Fruit fly (Drosophila melanogaster) whole organism, embryonic: ENCODE results near the gene CG33641.

ENCODE experiments used
- Atf6 ChIP-seq: fragments of 200-800 bp; sonication (Bioruptor generic); IDR thresholded peaks from 2 replicates; pipeline ENCODE4 v1.3.6; 2022; ENCODE audit warnings: missing biosample characterization, missing genetic modification characterization
- CG10267 ChIP-seq: fragments of 200-800 bp; sonication (Bioruptor generic); optimal IDR thresholded peaks from 2 replicates; lab custom pipeline; 2018; ENCODE audit warnings: missing biosample characterization, mild to moderate bottlenecking, missing genetic modification characterization, moderate library complexity
- CG10366 ChIP-seq: fragments of 200-800 bp; sonication (Bioruptor generic); IDR thresholded peaks from 2 replicates; pipeline ENCODE4 v1.3.6; 2022; ENCODE audit warnings: missing biosample characterization, missing genetic modification characterization
- CG10565 ChIP-seq: fragments of 200-800 bp; sonication (Bioruptor generic); optimal IDR thresholded peaks from 3 replicates; lab custom pipeline; 2016; ENCODE audit warnings: missing biosample characterization, mild to moderate bottlenecking, missing genetic modification characterization
- CG12299 ChIP-seq: fragments of 200-800 bp; sonication (Bioruptor generic); optimal IDR thresholded peaks from 2 replicates; lab custom pipeline; 2018; ENCODE audit warnings: missing biosample characterization, mild to moderate bottlenecking, missing genetic modification characterization
- CG12391 ChIP-seq: fragments of 200-800 bp; sonication (Bioruptor generic); optimal IDR thresholded peaks from 3 replicates; lab custom pipeline; 2018; ENCODE audit warnings: missing biosample characterization, mild to moderate bottlenecking, missing genetic modification characterization, moderate library complexity
- CG1529 ChIP-seq: fragments of 200-800 bp; sonication (Bioruptor generic); optimal IDR thresholded peaks from 3 replicates; lab custom pipeline; 2018; ENCODE audit warnings: missing biosample characterization, missing genetic modification characterization
- CG1647 ChIP-seq: fragments of 200-800 bp; sonication (Bioruptor generic); optimal IDR thresholded peaks from 3 replicates; lab custom pipeline; 2016; ENCODE audit warnings: missing biosample characterization, missing genetic modification characterization
- CG2875 ChIP-seq: fragments of 200-800 bp; sonication (Bioruptor generic); optimal IDR thresholded peaks from 2 replicates; lab custom pipeline; 2017; ENCODE audit warnings: missing biosample characterization, mild to moderate bottlenecking, missing genetic modification characterization, missing genetic modification reagents
- CG3281 ChIP-seq: fragments of 200-800 bp; sonication (Bioruptor generic); optimal IDR thresholded peaks from 3 replicates; lab custom pipeline; 2017; ENCODE audit warnings: missing biosample characterization, mild to moderate bottlenecking, missing genetic modification characterization
- CG3726 ChIP-seq: fragments of 200-800 bp; sonication (Bioruptor generic); IDR thresholded peaks from 3 replicates; pipeline ENCODE4, ENCODE4 v1.3.6; 2022; ENCODE audit warnings: missing biosample characterization, missing genetic modification characterization
- CG6689 ChIP-seq: fragments of 200-800 bp; sonication (Bioruptor generic); IDR thresholded peaks from 2 replicates; pipeline ENCODE4 v1.3.6; 2022; ENCODE audit warnings: missing biosample characterization, missing genetic modification characterization
- CG6765 ChIP-seq: fragments of 200-800 bp; sonication (Bioruptor generic); optimal IDR thresholded peaks from 3 replicates; lab custom pipeline; 2017; ENCODE audit warnings: missing biosample characterization, mild to moderate bottlenecking, missing genetic modification characterization
- CG7839 ChIP-seq: fragments of 200-800 bp; sonication (Bioruptor generic); optimal IDR thresholded peaks from 3 replicates; lab custom pipeline; 2018; ENCODE audit warnings: missing biosample characterization, mild to moderate bottlenecking, missing genetic modification characterization, moderate library complexity
- CG8290 ChIP-seq, 3 experiments: fragments of 200-800 bp; sonication (Bioruptor generic); optimal IDR thresholded peaks; 2 replicates each; lab custom pipeline; 2016 to 2019; ENCODE audit warnings: missing biosample characterization in 3 of 3, missing genetic modification characterization in 3 of 3, mild to moderate bottlenecking in 2 of 3, moderate library complexity in 1 of 3
- CG8388 ChIP-seq: fragments of 200-800 bp; sonication (Bioruptor generic); optimal IDR thresholded peaks from 2 replicates; lab custom pipeline; 2019; ENCODE audit warnings: missing biosample characterization, mild to moderate bottlenecking, missing genetic modification characterization, moderate library complexity
- CG8765 ChIP-seq: fragments of 200-800 bp; sonication (Bioruptor generic); IDR thresholded peaks from 2 replicates; pipeline ENCODE4 v1.3.6; 2022; ENCODE audit warnings: missing biosample characterization, missing genetic modification characterization
- CG8944 ChIP-seq: fragments of 200-800 bp; sonication (Bioruptor generic); optimal IDR thresholded peaks from 3 replicates; lab custom pipeline; 2016; ENCODE audit warnings: missing biosample characterization, missing genetic modification characterization
- CG9797 ChIP-seq: fragments of 200-800 bp; sonication (Bioruptor generic); optimal IDR thresholded peaks from 3 replicates; lab custom pipeline; 2018; ENCODE audit warnings: missing biosample characterization, mild to moderate bottlenecking, missing genetic modification characterization
- CG9932 ChIP-seq: fragments of 200-800 bp; sonication (Bioruptor generic); IDR thresholded peaks from 2 replicates; pipeline ENCODE4 v1.3.6; 2022; ENCODE audit warnings: missing biosample characterization, missing genetic modification characterization
- Doc3 ChIP-seq: fragments of 200-800 bp; sonication (Bioruptor generic); IDR thresholded peaks from 3 replicates; pipeline ENCODE4 v1.3.6; 2022; ENCODE audit warnings: missing biosample characterization, missing genetic modification characterization; ENCODE audit not compliant: partially characterized antibody
- Drgx ChIP-seq: fragments of 200-800 bp; sonication (Bioruptor generic); IDR thresholded peaks from 2 replicates; pipeline ENCODE4 v1.3.6; 2022; ENCODE audit warnings: missing biosample characterization, missing genetic modification characterization
- E2f2 ChIP-seq: fragments of 200-800 bp; sonication (Bioruptor generic); IDR thresholded peaks from 2 replicates; pipeline ENCODE4 v1.3.6; 2022; ENCODE audit warnings: missing biosample characterization, missing genetic modification characterization
- Fer2 ChIP-seq: fragments of 200-800 bp; sonication (Bioruptor generic); optimal IDR thresholded peaks from 2 replicates; lab custom pipeline; 2018; ENCODE audit warnings: missing biosample characterization, mild to moderate bottlenecking, missing genetic modification characterization, moderate library complexity
- Fer3 ChIP-seq: fragments of 200-800 bp; sonication (Bioruptor generic); optimal IDR thresholded peaks from 2 replicates; lab custom pipeline; 2018; ENCODE audit warnings: missing biosample characterization, mild to moderate bottlenecking, missing genetic modification characterization, moderate library complexity
- Gug ChIP-seq: fragments of 200-800 bp; sonication (Bioruptor generic); IDR thresholded peaks from 4 replicates; pipeline ENCODE4 v1.3.6; 2022; ENCODE audit warnings: missing biosample characterization, missing genetic modification characterization
- Hr3 ChIP-seq: fragments of 200-800 bp; sonication (Bioruptor generic); optimal IDR thresholded peaks from 3 replicates; lab custom pipeline; 2016; ENCODE audit warnings: missing biosample characterization, missing genetic modification characterization
- Meics ChIP-seq: fragments of 200-800 bp; sonication (Bioruptor generic); optimal IDR thresholded peaks from 2 replicates; lab custom pipeline; 2017; ENCODE audit warnings: missing biosample characterization, mild to moderate bottlenecking, missing genetic modification characterization
- Mes4 ChIP-seq: fragments of 200-800 bp; sonication (Bioruptor generic); optimal IDR thresholded peaks from 2 replicates; lab custom pipeline; 2016; ENCODE audit warnings: missing biosample characterization, missing genetic modification characterization
- NfI ChIP-seq: fragments of 200-800 bp; sonication (Bioruptor generic); optimal IDR thresholded peaks from 3 replicates; lab custom pipeline; 2018; ENCODE audit warnings: missing biosample characterization, mild to moderate bottlenecking, missing genetic modification characterization, moderate library complexity
- Opbp ChIP-seq: fragments of 200-800 bp; sonication (Bioruptor generic); IDR thresholded peaks from 3 replicates; pipeline ENCODE4 v1.3.6; 2022; ENCODE audit warnings: missing biosample characterization, missing genetic modification characterization; ENCODE audit not compliant: partially characterized antibody
- Side ChIP-seq: fragments of 200-800 bp; sonication (Bioruptor generic); optimal IDR thresholded peaks from 2 replicates; lab custom pipeline; 2016; ENCODE audit warnings: missing biosample characterization, missing genetic modification characterization
- Sry-β ChIP-seq: fragments of 200-800 bp; sonication (Bioruptor generic); optimal IDR thresholded peaks from 2 replicates; lab custom pipeline; 2018; ENCODE audit warnings: missing biosample characterization, mild to moderate bottlenecking, missing genetic modification characterization, moderate library complexity
- bcd ChIP-seq: fragments of 200-800 bp; sonication (Bioruptor generic); optimal IDR thresholded peaks from 2 replicates; lab custom pipeline; 2017; ENCODE audit warnings: missing biosample characterization, mild to moderate bottlenecking, missing genetic modification characterization
- cg ChIP-seq: fragments of 200-800 bp; sonication (Bioruptor generic); optimal IDR thresholded peaks from 3 replicates; lab custom pipeline; 2019; ENCODE audit warnings: missing biosample characterization, mild to moderate bottlenecking, missing genetic modification characterization, moderate library complexity
- croc ChIP-seq: fragments of 200-800 bp; sonication (Bioruptor generic); conservative IDR thresholded peaks from 3 replicates; pipeline ENCODE4 v1.3.6; 2022; ENCODE audit warnings: missing biosample characterization, missing genetic modification characterization
- dm ChIP-seq: fragments of 200-800 bp; sonication (Bioruptor generic); optimal IDR thresholded peaks from 3 replicates; lab custom pipeline; 2016; ENCODE audit warnings: missing biosample characterization, missing genetic modification characterization
- ems ChIP-seq: fragments of 200-800 bp; sonication (Bioruptor generic); optimal IDR thresholded peaks from 3 replicates; lab custom pipeline; 2016; ENCODE audit warnings: missing biosample characterization, missing genetic modification characterization
- fd64A ChIP-seq: fragments of 200-800 bp; sonication (Bioruptor generic); optimal IDR thresholded peaks from 3 replicates; lab custom pipeline; 2018; ENCODE audit warnings: missing biosample characterization, mild to moderate bottlenecking, missing genetic modification characterization
- ham ChIP-seq: fragments of 200-800 bp; sonication (Bioruptor generic); IDR thresholded peaks from 2 replicates; pipeline ENCODE4 v1.3.6; 2022; ENCODE audit warnings: missing biosample characterization, missing genetic modification characterization
- jigr1 ChIP-seq: fragments of 200-800 bp; sonication (Bioruptor generic); IDR thresholded peaks from 3 replicates; pipeline ENCODE4 v1.3.6; 2022; ENCODE audit warnings: missing biosample characterization, missing genetic modification characterization
- jumu ChIP-seq: fragments of 200-800 bp; sonication (Bioruptor generic); optimal IDR thresholded peaks from 3 replicates; lab custom pipeline; 2016; ENCODE audit warnings: missing biosample characterization, missing genetic modification characterization
- lab ChIP-seq: fragments of 200-800 bp; sonication (Bioruptor generic); optimal IDR thresholded peaks from 3 replicates; lab custom pipeline; 2017; ENCODE audit warnings: missing biosample characterization, missing genetic modification characterization, mild to moderate bottlenecking, moderate library complexity, missing genetic modification reagents
- nmo ChIP-seq: fragments of 200-800 bp; sonication (Bioruptor generic); optimal IDR thresholded peaks from 2 replicates; lab custom pipeline; 2018; ENCODE audit warnings: missing biosample characterization, mild to moderate bottlenecking, missing genetic modification characterization, moderate library complexity
- phol ChIP-seq: fragments of 200-800 bp; sonication (Bioruptor generic); optimal IDR thresholded peaks from 3 replicates; lab custom pipeline; 2018; ENCODE audit warnings: missing biosample characterization, mild to moderate bottlenecking, missing genetic modification characterization, moderate library complexity
- sd ChIP-seq: fragments of 200-800 bp; sonication (Bioruptor generic); optimal IDR thresholded peaks from 3 replicates; lab custom pipeline; 2018; ENCODE audit warnings: missing biosample characterization, mild to moderate bottlenecking, missing genetic modification characterization, moderate library complexity
- slbo ChIP-seq: fragments of 200-800 bp; sonication (Bioruptor generic); IDR thresholded peaks from 2 replicates; pipeline ENCODE4 v1.3.6; 2022; ENCODE audit warnings: missing biosample characterization, missing genetic modification characterization
- slp2 ChIP-seq: fragments of 200-800 bp; sonication (Bioruptor generic); optimal IDR thresholded peaks from 2 replicates; lab custom pipeline; 2016; ENCODE audit warnings: missing biosample characterization, missing genetic modification characterization
- yki ChIP-seq: fragments of >200 bp; optimal IDR thresholded peaks from 3 replicates; lab custom pipeline; 2018

CG33641 gene

DNA sequence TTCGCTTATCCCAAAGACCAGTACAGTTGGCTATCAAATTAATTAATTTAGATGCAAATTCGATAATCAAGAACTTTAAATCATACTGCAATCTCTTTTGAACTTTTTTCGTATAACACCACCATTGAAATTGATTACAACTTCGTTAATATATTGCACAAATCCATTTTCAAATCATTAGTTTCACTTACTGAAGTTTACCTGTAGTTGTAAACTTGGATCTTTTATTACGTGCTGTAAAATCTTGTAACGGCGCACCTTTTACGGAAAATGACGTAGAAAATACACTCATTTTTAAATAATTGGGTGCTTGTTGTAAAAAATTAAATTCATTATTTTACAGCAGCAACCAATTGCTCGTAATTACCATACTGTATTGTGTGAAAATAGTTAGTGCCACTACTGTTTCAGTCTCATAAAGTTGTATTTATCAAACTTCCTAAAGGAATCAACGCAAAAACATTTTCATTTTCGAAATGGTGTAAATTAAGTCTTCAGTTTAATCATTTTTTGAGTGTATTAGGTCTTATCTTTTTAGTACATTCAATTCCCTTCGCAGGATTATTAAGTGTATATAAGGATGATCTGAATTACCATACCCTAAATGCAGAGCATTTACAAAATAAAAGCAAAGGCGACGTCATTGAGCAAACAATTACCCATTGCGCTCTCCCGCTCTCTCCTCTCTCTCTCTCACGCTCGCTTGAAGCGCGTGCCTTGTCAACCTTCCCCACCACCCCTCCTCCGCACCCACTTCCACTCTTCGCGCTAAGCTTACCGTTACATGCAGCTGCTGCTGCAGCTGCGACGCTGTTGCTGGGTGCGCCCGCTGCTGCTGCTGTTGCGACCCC lies 16.4 kb upstream of the CG33641 start (continued):
- no peak for TF ChIP-seq CG10267
- TF ChIP-seq Fer2 (tag; lab: Kevin White, UChicago) = no peak
- TF ChIP-seq Opbp (GFP tag; lab: Robert Waterston, UW) = no peak
- no peak for TF ChIP-seq sd
- TF ChIP-seq CG9932 = no peak; the same call in none of the 2 replicates
- no peak for TF ChIP-seq CG8944 (GFP tag; lab: Kevin White, UChicago)
- peak; percentile 13 for TF ChIP-seq ems (GFP tag; lab: Kevin White, UChicago)
- TF ChIP-seq nmo (GFP tag; lab: Kevin White, UChicago) = peak; percentile 31
- TF ChIP-seq ham (GFP tag; lab: Robert Waterston, UW) = no peak
- no peak for TF ChIP-seq slp2
- peak; percentile 53 for TF ChIP-seq CG7839 (tag; lab: Kevin White, UChicago)
- TF ChIP-seq Fer3 (tag; lab: Kevin White, UChicago) = peak; percentile 52
- no peak for TF ChIP-seq cg (GFP tag; lab: Kevin White, UChicago)
- no peak for TF ChIP-seq dm (GFP tag; lab: Kevin White, UChicago)
- TF ChIP-seq NfI (GFP tag; lab: Kevin White, UChicago) = no peak
- peak; percentile 47 for TF ChIP-seq CG3281 (GFP tag; lab: Kevin White, UChicago)
- TF ChIP-seq Hr3 (GFP tag; lab: Kevin White, UChicago) = no peak
- TF ChIP-seq bcd (GFP tag; lab: Kevin White, UChicago) = peak; percentile 7
- TF ChIP-seq yki = peak; percentile 87
- no peak for TF ChIP-seq croc (GFP tag; lab: Robert Waterston, UW)
- no peak for TF ChIP-seq CG8290 (GFP tag; optimal IDR thresholded peaks at IDR 0.05; lab: Kevin White, UChicago)
- TF ChIP-seq CG8290 (tag; optimal IDR thresholded peaks at IDR 0.05; lab: Kevin White, UChicago) = peak in 1 of 2 experiments; percentile 72
- TF ChIP-seq CG3726 = no peak
- TF ChIP-seq E2f2 (GFP tag; lab: Robert Waterston, UW) = no peak
- TF ChIP-seq CG10366 (GFP tag; lab: Robert Waterston, UW) = peak; percentile 46
- TF ChIP-seq CG10565 = no peak
- peak; percentile 12 for TF ChIP-seq CG1647 (GFP tag; lab: Kevin White, UChicago)
- TF ChIP-seq Side (GFP tag; lab: Kevin White, UChicago) = no peak
- TF ChIP-seq jigr1 = no peak
- no peak for TF ChIP-seq Sry-β
- no peak for TF ChIP-seq CG2875 (GFP tag; lab: Kevin White, UChicago)
- TF ChIP-seq Gug (GFP tag; lab: Robert Waterston, UW) = peak; percentile 16; the same call in 2 of the 4 replicates
- TF ChIP-seq slbo (GFP tag; lab: Robert Waterston, UW) = peak; percentile 71
- peak; percentile 38; the same call in 1 of the 2 replicates for TF ChIP-seq Drgx (GFP tag; lab: Robert Waterston, UW)
- TF ChIP-seq Doc3 (GFP tag; lab: Robert Waterston, UW) = no peak
- no peak for TF ChIP-seq Mes4 (GFP tag; lab: Kevin White, UChicago)
- no peak for TF ChIP-seq CG8388 (GFP tag; lab: Kevin White, UChicago)
- TF ChIP-seq lab = peak; percentile 35
- no peak for TF ChIP-seq CG8765 (GFP tag; lab: Robert Waterston, UW)
- TF ChIP-seq fd64A (GFP tag; lab: Kevin White, UChicago) = no peak
- no peak for TF ChIP-seq CG6689 (GFP tag; lab: Robert Waterston, UW)
- peak; percentile 41 for TF ChIP-seq CG12391
- peak; percentile 27 for TF ChIP-seq phol
- no peak for TF ChIP-seq CG6765 (GFP tag; lab: Kevin White, UChicago)
- no peak for TF ChIP-seq CG12299
- no peak for TF ChIP-seq jumu (GFP tag; lab: Kevin White, UChicago)
- peak; percentile 42; the same call in 1 of the 2 replicates for TF ChIP-seq Atf6 (GFP tag; lab: Robert Waterston, UW)
- peak; percentile 32 for TF ChIP-seq Meics (GFP tag; lab: Kevin White, UChicago)
- TF ChIP-seq CG9797 (GFP tag; lab: Kevin White, UChicago) = no peak
- no peak for TF ChIP-seq CG1529 (GFP tag; lab: Kevin White, UChicago)
